Fruit fly (Drosophila melanogaster) whole organism: ENCODE measurements around the gene Prat.

Source experiments
- CG8478 ChIP-seq: fragments of >200 bp; optimal IDR thresholded peaks from 2 replicates; lab custom pipeline; 2018; ENCODE audit warnings: inconsistent platforms
- Dll ChIP-seq: fragments of >200 bp; optimal IDR thresholded peaks from 2 replicates; lab custom pipeline; 2017
- EcR ChIP-seq, 2 experiments: fragments of >200 bp; optimal IDR thresholded peaks; 2 replicates each; lab custom pipeline; 2017; ENCODE audit warnings: missing biosample characterization in 2 of 2, missing genetic modification characterization in 2 of 2, missing genetic modification reagents in 2 of 2
- pan ChIP-seq: fragments of >200 bp; optimal IDR thresholded peaks from 2 replicates; lab custom pipeline; 2017
- psq ChIP-seq: fragments of >200 bp; optimal IDR thresholded peaks from 2 replicates; lab custom pipeline; 2017
- usp ChIP-seq: fragments of >200 bp; optimal IDR thresholded peaks from 2 replicates; lab custom pipeline; 2017; ENCODE audit warnings: missing biosample characterization, missing genetic modification characterization, mixed read lengths

Gene Prat

DNA sequence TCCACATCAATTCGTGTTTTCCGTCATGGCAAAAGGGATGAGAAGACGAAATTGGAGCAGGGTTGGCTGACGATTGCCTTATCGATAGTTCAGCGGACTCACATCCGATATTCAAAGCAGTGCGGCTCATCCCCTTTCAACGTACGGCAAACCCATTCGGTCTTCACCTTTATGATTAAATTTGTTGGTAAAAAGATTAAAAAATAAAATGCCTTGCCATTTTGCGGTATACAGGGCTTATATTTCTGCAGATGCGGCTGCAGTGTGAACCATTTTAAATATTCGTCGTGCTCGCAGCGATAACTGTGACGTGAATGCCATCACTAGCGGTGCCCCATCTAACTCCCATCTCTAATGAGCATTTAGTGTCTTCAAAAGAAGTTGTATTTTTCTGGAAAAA, 4.3 kb downstream of the Prat start, which contains the start of the genes Taf7 and EMC1:
Gene Taf7 (plus strand): TSS at position 23 of the 400 bp plus-strand sequence.
Gene EMC1 (minus strand): TSS at position 53 of the 400 bp plus-strand sequence.
- TF ChIP-seq EcR (GFP tag; optimal IDR thresholded peaks at IDR 0.05; lab: Kevin White, UChicago) (no peak), CG8478 (lab: Kevin White, UChicago) (no peak), usp (GFP tag; lab: Kevin White, UChicago) (no peak), psq (lab: Kevin White, UChicago) (no peak), pan (lab: Kevin White, UChicago) (no peak), Dll (lab: Kevin White, UChicago) (no peak)

DNA sequence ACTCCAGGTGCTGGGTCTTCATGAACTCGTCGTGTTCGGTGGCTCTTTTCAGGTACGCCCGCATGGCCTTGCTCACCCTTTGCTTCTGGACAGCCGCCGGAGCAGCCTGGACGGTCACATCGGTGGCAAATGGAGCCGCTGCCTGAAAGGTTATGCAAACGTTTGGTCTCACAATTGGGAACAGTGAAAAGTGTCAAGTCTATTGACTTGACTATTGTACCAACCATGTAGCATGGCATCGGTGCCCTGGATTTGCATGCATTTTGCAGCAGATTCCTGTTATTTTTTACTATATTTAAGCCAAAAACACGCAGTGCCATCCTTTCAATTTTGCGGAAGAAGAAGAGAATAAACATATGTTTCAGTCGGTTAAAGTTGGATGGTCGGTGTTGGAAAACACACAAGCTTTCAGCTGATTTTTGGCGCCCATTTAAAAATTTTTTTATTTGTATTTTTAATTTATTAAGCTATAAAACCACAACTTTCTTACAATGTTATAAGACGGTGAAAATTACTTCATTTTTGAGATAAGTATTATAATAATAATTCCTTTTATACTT, 9.2 kb downstream of the Prat start, which contains the start of gene mRpS9:
Gene mRpS9 (minus strand): TSS at position 355 of the 560 bp plus-strand sequence.
- TF ChIP-seq psq (lab: Kevin White, UChicago) (no peak), Dll (lab: Kevin White, UChicago) (no peak), EcR (GFP tag; optimal IDR thresholded peaks at IDR 0.05; lab: Kevin White, UChicago) (no peak), CG8478 (lab: Kevin White, UChicago) (no peak), pan (lab: Kevin White, UChicago) (no peak), usp (GFP tag; lab: Kevin White, UChicago) (no peak)

- no peak for TF ChIP-seq Dll (lab: Kevin White, UChicago)
- TF ChIP-seq CG8478 (lab: Kevin White, UChicago), result no peak
- no peak for TF ChIP-seq EcR (GFP tag; optimal IDR thresholded peaks at IDR 0.05; lab: Kevin White, UChicago)
- TF ChIP-seq pan (lab: Kevin White, UChicago), result no peak
- TF ChIP-seq psq (lab: Kevin White, UChicago), result no peak
- no peak for TF ChIP-seq usp (GFP tag; lab: Kevin White, UChicago)
Observed at dm6 chr3R:7899277-7899676, 12.3 kb downstream of the Prat start.

DNA sequence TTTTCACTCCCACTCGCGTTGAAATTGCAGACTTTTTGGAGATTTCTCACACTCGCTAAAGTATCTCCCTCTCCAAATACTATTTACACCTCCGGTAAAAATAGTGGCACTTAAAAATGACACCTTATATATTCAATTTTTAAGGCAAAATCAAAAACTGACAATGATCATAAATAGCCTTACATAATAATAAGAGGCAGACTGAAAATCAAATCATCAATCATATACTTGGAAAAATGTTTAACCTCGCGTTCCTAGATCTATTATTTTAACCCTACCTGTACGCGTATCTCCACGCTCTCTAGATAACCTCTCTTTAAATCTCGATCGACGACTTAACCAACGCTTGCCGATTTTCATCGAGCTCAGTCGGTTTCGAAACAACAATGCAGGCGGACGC, 16.1 kb downstream of the Prat start:
- no peak for TF ChIP-seq pan (lab: Kevin White, UChicago)
- TF ChIP-seq EcR (GFP tag; optimal IDR thresholded peaks at IDR 0.05; lab: Kevin White, UChicago), result no peak
- TF ChIP-seq usp (GFP tag; lab: Kevin White, UChicago), result no peak
- no peak for TF ChIP-seq Dll (lab: Kevin White, UChicago)
- TF ChIP-seq CG8478 (lab: Kevin White, UChicago), result no peak
- no peak for TF ChIP-seq psq (lab: Kevin White, UChicago)

- TF ChIP-seq Dll (lab: Kevin White, UChicago) (no peak), usp (GFP tag; lab: Kevin White, UChicago) (no peak)
Observed at dm6 chr3R:7894586-7894985, 17.0 kb downstream of the Prat start.

DNA sequence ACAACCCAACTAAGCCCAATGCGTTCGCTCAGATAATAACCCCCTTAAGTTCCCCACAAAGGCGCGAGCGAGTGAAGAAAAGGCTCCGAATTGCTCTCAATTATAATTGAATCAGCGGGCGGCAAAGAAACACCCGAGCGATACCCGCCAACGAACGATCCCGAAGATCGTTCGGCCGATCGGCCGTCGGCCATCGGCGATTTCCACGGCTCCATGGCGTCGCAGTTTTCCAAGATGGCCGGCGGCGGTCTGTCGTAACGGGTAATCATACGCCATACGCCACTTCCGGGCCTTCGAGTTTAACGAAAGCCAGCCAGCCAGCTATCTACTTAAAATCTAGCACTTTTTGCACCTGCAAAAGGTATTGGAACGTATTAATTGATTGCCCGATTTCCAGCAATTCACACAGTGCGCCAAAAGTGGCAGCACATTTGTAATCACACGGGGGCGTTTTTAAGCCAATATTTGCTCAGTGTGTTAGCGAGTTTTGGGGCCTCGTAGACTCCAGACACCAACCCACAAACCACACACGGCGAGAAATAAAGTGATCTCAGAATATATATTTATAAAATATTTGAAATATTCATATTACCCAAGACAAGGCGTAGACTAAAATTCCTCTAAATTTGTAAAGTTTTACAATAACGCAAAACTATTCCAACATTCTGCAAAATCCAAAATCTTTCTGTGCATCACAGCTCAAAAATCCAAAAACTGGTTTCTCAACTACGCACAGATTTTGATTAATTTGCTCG, 19.2 kb downstream of the Prat start:
- TF ChIP-seq Dll (lab: Kevin White, UChicago) (no peak), CG8478 (lab: Kevin White, UChicago) (no peak), pan (lab: Kevin White, UChicago) (no peak), EcR (GFP tag; optimal IDR thresholded peaks at IDR 0.05; lab: Kevin White, UChicago) (no peak), usp (GFP tag; lab: Kevin White, UChicago) (no peak), psq (lab: Kevin White, UChicago) (no peak)

- no peak for TF ChIP-seq Dll (lab: Kevin White, UChicago)
- TF ChIP-seq usp (GFP tag; lab: Kevin White, UChicago), result no peak
- TF ChIP-seq pan (lab: Kevin White, UChicago), result no peak
- no peak for TF ChIP-seq EcR (GFP tag; optimal IDR thresholded peaks at IDR 0.05; lab: Kevin White, UChicago)
- TF ChIP-seq CG8478 (lab: Kevin White, UChicago), result no peak
Observed at dm6 chr3R:7891031-7891430, 20.5 kb downstream of the Prat start, which contains the start of gene wtrw. wtrw (plus strand) TSS chr3R:7891331.

DNA sequence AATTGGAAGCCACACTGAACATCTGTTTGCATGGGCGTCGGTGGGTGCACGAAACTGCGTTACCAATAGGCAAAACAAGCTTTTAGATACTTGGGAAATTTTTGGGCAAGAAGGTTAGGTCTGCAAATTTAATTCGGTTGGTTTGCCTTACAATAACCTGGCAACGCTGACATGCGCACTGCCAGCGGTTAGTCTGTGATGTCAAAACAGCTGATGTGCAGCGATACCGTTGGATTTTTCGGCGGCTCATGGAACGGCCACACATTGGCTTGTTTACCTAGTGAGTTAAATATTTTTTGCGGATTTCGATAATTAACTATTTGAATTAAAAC, 24.8 kb downstream of the Prat start, which contains the start of gene ArgRS-m:
Gene ArgRS-m (plus strand): TSS at position 187 of the 332 bp plus-strand sequence.
- TF ChIP-seq Dll (lab: Kevin White, UChicago), result no peak
- TF ChIP-seq usp (GFP tag; lab: Kevin White, UChicago), result no peak
- no peak for TF ChIP-seq CG8478 (lab: Kevin White, UChicago)
- no peak for TF ChIP-seq psq (lab: Kevin White, UChicago)
- no peak for TF ChIP-seq pan (lab: Kevin White, UChicago)
- TF ChIP-seq EcR (GFP tag; optimal IDR thresholded peaks at IDR 0.05; lab: Kevin White, UChicago), result no peak

dm6 chr3R:7886167-7886858, 25.3 kb downstream of the Prat start, which contains the start of gene CG17816:
CG17816 (minus strand) TSS chr3R:7886733.
- TF ChIP-seq EcR (GFP tag; optimal IDR thresholded peaks at IDR 0.05; lab: Kevin White, UChicago), result no peak
- TF ChIP-seq Dll (lab: Kevin White, UChicago), result peak; percentile 26

DNA sequence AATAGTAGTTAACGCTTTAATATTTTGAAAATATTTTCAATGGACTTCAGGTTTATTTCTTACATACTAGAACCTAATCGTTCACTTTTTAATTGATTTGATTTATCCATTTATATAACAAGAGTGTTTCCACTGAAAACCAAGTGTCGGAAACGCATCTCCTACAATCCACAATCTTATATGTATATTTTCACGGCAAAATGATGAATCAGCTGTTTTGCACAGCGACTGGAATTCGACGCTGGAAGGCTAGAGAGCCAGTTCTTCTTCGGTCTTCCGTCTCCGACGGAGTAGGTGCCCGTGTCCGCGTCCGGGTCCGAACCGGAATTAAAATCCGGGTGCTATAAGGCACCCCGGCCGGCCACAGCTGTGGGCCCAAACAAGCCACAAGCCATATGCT, 27.1 kb downstream of the Prat start:
- TF ChIP-seq Dll (lab: Kevin White, UChicago), result no peak
- TF ChIP-seq psq (lab: Kevin White, UChicago), result no peak
- no peak for TF ChIP-seq CG8478 (lab: Kevin White, UChicago)
- TF ChIP-seq EcR (GFP tag; optimal IDR thresholded peaks at IDR 0.05; lab: Kevin White, UChicago), result no peak
- no peak for TF ChIP-seq pan (lab: Kevin White, UChicago)
- no peak for TF ChIP-seq usp (GFP tag; lab: Kevin White, UChicago)
